Worm (Caenorhabditis elegans) whole organism, midembryonic: ENCODE data around the gene nspg-7.2.

Experiments used
- T22C8.4 ChIP-seq: fragments of 200-800 bp; sonication (Bioruptor generic); IDR thresholded peaks from 2 replicates; pipeline ENCODE4 v1.3.6; 2022; ENCODE audit warnings: missing genetic modification characterization, missing compliant biosample characterization
- cog-1 ChIP-seq: sonication (generic microtip); optimal IDR thresholded peaks from 2 replicates; lab custom pipeline; 2016; ENCODE audit warnings: missing genetic modification characterization, missing compliant biosample characterization
- flt-1 ChIP-seq: fragments of 200-800 bp; sonication (Bioruptor generic); IDR thresholded peaks from 2 replicates; pipeline ENCODE4 v1.3.6; 2022; ENCODE audit warnings: missing genetic modification characterization, missing compliant biosample characterization
- klf-2 ChIP-seq: fragments of 200-800 bp; sonication (Bioruptor generic); conservative IDR thresholded peaks from 2 replicates; pipeline ENCODE4 v1.3.6; 2022; ENCODE audit warnings: missing genetic modification reagents, missing genetic modification characterization, missing compliant biosample characterization
- med-1 ChIP-seq: sonication (generic microtip); optimal IDR thresholded peaks from 2 replicates; lab custom pipeline; 2017; ENCODE audit warnings: missing genetic modification characterization, mild to moderate bottlenecking, missing compliant biosample characterization, antibody characterized with exemption, missing genetic modification reagents; ENCODE audit not compliant: insufficient read depth
- ref-1 ChIP-seq: fragments of 200-800 bp; sonication (Bioruptor generic); conservative IDR thresholded peaks from 2 replicates; pipeline ENCODE4 v1.3.6; 2022; ENCODE audit warnings: missing genetic modification reagents, missing genetic modification characterization, missing compliant biosample characterization
- tab-1 ChIP-seq: fragments of 200-800 bp; sonication (Bioruptor generic); IDR thresholded peaks from 2 replicates; pipeline ENCODE4 v1.3.6; 2022; ENCODE audit warnings: missing genetic modification characterization, missing compliant biosample characterization
- ztf-23 ChIP-seq: fragments of 200-800 bp; sonication (Bioruptor generic); IDR thresholded peaks from 2 replicates; pipeline ENCODE4 v1.3.6; 2022; ENCODE audit warnings: missing genetic modification reagents, missing genetic modification characterization, missing compliant biosample characterization
- ztf-29 ChIP-seq: fragments of 200-800 bp; sonication (Bioruptor generic); IDR thresholded peaks from 2 replicates; pipeline ENCODE4 v1.3.6; 2022; ENCODE audit warnings: missing genetic modification reagents, missing genetic modification characterization, missing compliant biosample characterization

Gene nspg-7.2

DNA sequence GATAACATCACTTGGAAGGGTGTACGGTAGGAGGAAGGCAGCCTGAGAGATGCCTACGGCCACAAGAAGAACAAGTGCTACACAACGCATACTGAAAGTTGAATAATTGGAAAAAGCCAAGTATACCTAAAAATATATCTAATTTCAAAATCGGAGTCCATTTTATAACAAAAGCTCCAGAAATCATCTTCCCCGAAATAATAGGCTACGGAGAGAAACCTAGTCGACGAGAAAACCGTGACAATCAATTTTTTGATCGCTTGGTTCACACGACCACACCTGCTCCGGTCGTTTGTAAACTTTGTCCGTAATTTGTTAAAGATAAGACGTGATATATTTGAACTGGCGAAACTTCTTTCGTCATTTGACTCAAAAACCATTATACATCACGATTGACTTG lies at the start of gene nspg-7.2:
Gene nspg-7.2, minus strand, starts transcription at position 101 of the 400 bp plus-strand sequence.
- no peak for TF ChIP-seq flt-1 (GFP tag; lab: Robert Waterston, UW)
- no peak for TF ChIP-seq med-1
- TF ChIP-seq T22C8.4 (GFP tag; lab: Robert Waterston, UW), result no peak
- TF ChIP-seq klf-2, result no peak
- no peak for TF ChIP-seq ztf-29 (GFP tag; lab: Robert Waterston, UW)
- no peak for TF ChIP-seq ztf-23 (GFP tag; lab: Robert Waterston, UW)
- no peak for TF ChIP-seq ref-1
- TF ChIP-seq tab-1 (GFP tag; lab: Robert Waterston, UW), result no peak
- no peak for TF ChIP-seq cog-1 (tag; lab: Kevin White, UChicago)

DNA sequence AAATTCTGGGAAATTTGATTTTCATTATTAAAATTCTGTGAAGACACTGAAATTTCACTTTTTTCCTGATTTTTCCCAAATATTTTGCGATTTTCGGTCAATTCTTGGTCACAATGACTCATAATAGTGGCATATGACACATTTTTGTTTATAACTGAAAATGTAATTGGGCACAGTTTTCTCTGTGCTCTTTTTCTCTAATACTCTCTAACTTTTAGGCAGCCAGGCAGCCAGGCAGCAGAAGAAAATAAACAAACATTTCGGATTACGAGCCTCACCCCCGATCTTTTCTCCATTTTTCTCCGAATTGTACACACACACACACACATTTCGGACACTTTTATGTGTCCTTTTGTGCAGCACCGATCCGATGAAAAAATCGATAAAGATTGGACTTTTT lies 49.2 kb upstream of the nspg-7.2 start:
- TF ChIP-seq T22C8.4 (GFP tag; lab: Robert Waterston, UW) (no peak; the same call in 1 of the 2 replicates), ref-1 (no peak), cog-1 (tag; lab: Kevin White, UChicago) (no peak), ztf-23 (GFP tag; lab: Robert Waterston, UW) (no peak), tab-1 (GFP tag; lab: Robert Waterston, UW) (no peak), ztf-29 (GFP tag; lab: Robert Waterston, UW) (no peak), flt-1 (GFP tag; lab: Robert Waterston, UW) (no peak), klf-2 (no peak), med-1 (no peak)

DNA sequence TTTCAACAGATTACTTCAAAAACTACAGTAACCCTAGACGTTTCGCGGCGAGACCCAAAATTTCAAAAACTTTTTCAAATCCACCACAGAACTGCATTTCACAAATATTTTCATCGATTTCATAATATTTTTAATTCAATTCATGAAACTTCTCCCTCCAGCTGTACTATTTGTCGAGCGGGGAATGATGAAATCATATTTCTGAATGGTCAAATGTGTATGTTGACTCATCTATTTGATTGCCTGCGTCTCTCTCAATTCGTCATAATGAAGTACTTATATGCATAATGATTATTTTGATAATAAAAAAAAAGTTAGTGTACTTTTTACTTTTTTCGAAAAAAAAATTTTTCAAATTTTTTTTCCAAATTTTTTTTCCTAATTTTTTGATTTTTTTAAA lies 48.1 kb upstream of the nspg-7.2 start:
- no peak for TF ChIP-seq flt-1 (GFP tag; lab: Robert Waterston, UW)
- TF ChIP-seq klf-2, result no peak
- no peak for TF ChIP-seq cog-1 (tag; lab: Kevin White, UChicago)
- no peak for TF ChIP-seq T22C8.4 (GFP tag; lab: Robert Waterston, UW)
- no peak for TF ChIP-seq ztf-29 (GFP tag; lab: Robert Waterston, UW)
- TF ChIP-seq ref-1, result no peak
- TF ChIP-seq tab-1 (GFP tag; lab: Robert Waterston, UW), result no peak
- TF ChIP-seq med-1, result no peak
- no peak for TF ChIP-seq ztf-23 (GFP tag; lab: Robert Waterston, UW)

- TF ChIP-seq cog-1 (tag; lab: Kevin White, UChicago) (no peak), ztf-23 (GFP tag; lab: Robert Waterston, UW) (no peak), med-1 (no peak), ztf-29 (GFP tag; lab: Robert Waterston, UW) (no peak), klf-2 (no peak), tab-1 (GFP tag; lab: Robert Waterston, UW) (no peak), flt-1 (GFP tag; lab: Robert Waterston, UW) (no peak), T22C8.4 (GFP tag; lab: Robert Waterston, UW) (no peak), ref-1 (no peak)
Measured at ce11 chrIII:3304554-3304953, 46.3 kb upstream of the nspg-7.2 start.

DNA sequence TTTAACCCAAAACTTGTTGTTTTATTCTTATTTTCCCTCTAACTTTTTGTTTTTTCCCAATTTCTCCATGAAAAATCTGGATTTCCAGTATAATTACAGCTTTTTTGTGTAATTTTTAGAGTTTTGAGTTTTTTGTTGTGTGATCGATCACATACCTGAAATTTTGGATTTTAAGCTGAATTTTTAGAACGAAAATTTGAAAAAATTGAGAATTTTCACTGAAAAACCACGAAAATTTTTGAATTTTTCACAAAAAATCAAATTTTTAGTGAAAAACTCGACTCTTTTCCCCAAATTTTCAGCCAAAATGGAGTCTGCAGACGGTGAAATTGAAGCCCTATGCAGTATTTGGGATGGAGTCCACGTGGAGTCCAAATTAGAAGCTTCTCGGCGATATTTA lies 38.9 kb upstream of the nspg-7.2 start, which contains the start of gene Y53G8AR.5:
Gene Y53G8AR.5, plus strand, starts transcription at position 301 of the 400 bp plus-strand sequence.
- TF ChIP-seq ztf-29 (GFP tag; lab: Robert Waterston, UW) (no peak), T22C8.4 (GFP tag; lab: Robert Waterston, UW) (no peak), med-1 (no peak), cog-1 (tag; lab: Kevin White, UChicago) (no peak), klf-2 (no peak), ref-1 (no peak), flt-1 (GFP tag; lab: Robert Waterston, UW) (no peak), ztf-23 (GFP tag; lab: Robert Waterston, UW) (no peak), tab-1 (GFP tag; lab: Robert Waterston, UW) (no peak)

ce11 chrIII:3294283-3294793 lies 36.1 kb upstream of the nspg-7.2 start, which contains the start of the genes Y53G8AR.8 and Y53G8AR.6:
Y53G8AR.8 (minus strand) TSS chrIII:3294330.
Y53G8AR.6 (plus strand) TSS chrIII:3294743.
- TF ChIP-seq ztf-29 (GFP tag; lab: Robert Waterston, UW), result no peak
- TF ChIP-seq cog-1 (tag; lab: Kevin White, UChicago), result no peak
- no peak for TF ChIP-seq T22C8.4 (GFP tag; lab: Robert Waterston, UW)

DNA sequence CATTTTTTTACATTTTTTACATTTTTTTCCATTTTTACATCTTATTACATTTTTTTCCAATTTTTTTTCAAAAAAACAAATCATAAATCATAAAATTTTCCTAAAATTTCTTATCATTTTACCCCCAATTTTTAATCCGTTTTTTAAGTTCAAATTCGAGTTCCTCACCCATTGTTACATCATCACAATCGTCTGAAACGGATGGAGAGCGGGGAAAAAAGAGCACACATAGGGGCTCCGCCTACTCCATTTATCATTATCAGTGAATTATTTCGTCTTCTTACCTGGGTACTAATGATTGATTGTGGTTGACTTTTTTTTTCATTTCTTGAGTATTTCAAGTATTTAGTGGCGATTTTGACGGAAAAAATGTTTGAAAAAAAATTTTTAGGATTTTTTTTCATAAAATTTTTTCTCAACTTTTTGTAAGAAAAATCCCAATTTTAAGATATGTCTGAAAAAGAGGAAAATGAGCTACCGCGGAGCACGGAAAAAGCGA lies 23.7 kb upstream of the nspg-7.2 start, which contains the start of gene mfsd-8:
Gene mfsd-8, plus strand, starts transcription at position 449 of the 499 bp plus-strand sequence.
- no peak for TF ChIP-seq ztf-23 (GFP tag; lab: Robert Waterston, UW)
- no peak for TF ChIP-seq klf-2

- TF ChIP-seq T22C8.4 (GFP tag; lab: Robert Waterston, UW) (no peak), klf-2 (no peak), ztf-29 (GFP tag; lab: Robert Waterston, UW) (no peak), ref-1 (no peak), cog-1 (tag; lab: Kevin White, UChicago) (peak; percentile 55), tab-1 (GFP tag; lab: Robert Waterston, UW) (no peak), med-1 (no peak), flt-1 (GFP tag; lab: Robert Waterston, UW) (no peak), ztf-23 (GFP tag; lab: Robert Waterston, UW) (0 out of 2 replicates have a peak, but pooled peaks have one; percentile 39)
Measured at ce11 chrIII:3279304-3279703, 21.1 kb upstream of the nspg-7.2 start.

ce11 chrIII:3278610-3279009 lies 20.4 kb upstream of the nspg-7.2 start, which contains the start of gene Y53G8AM.8:
Y53G8AM.8 (minus strand) TSS chrIII:3278710.
- TF ChIP-seq T22C8.4 (GFP tag; lab: Robert Waterston, UW), result no peak
- no peak for TF ChIP-seq flt-1 (GFP tag; lab: Robert Waterston, UW)
- no peak for TF ChIP-seq cog-1 (tag; lab: Kevin White, UChicago)
- TF ChIP-seq med-1, result no peak
- TF ChIP-seq tab-1 (GFP tag; lab: Robert Waterston, UW), result no peak
- TF ChIP-seq ref-1, result no peak
- no peak for TF ChIP-seq ztf-23 (GFP tag; lab: Robert Waterston, UW)
- no peak for TF ChIP-seq ztf-29 (GFP tag; lab: Robert Waterston, UW)
- TF ChIP-seq klf-2, result no peak

DNA sequence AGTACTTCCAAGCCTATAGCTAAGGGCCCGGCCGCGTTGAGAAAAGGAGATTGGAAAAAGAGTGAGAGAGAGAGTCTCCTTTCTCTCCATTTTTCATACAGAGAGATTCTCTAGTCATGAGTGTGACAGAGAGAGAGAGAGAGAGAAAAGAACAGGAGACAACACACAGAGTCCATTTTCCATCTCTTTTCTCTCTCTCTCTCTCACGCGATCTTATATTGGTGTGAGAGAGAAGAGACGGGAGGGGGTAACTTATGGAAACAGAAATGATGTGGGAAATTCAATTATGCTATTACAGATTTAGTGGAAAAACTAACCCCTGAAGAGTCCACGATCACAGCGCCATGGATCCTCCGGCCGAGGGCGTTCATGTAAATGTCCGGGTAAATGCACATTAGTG lies 14.9 kb upstream of the nspg-7.2 start:
- TF ChIP-seq klf-2 (no peak), T22C8.4 (GFP tag; lab: Robert Waterston, UW) (no peak), ref-1 (no peak), ztf-23 (GFP tag; lab: Robert Waterston, UW) (no peak), cog-1 (tag; lab: Kevin White, UChicago) (no peak), tab-1 (GFP tag; lab: Robert Waterston, UW) (no peak), flt-1 (GFP tag; lab: Robert Waterston, UW) (no peak), med-1 (no peak), ztf-29 (GFP tag; lab: Robert Waterston, UW) (no peak)
